Worm (Caenorhabditis elegans): ENCODE data around the gene T28B11.1.

T28B11.1 gene

DNA sequence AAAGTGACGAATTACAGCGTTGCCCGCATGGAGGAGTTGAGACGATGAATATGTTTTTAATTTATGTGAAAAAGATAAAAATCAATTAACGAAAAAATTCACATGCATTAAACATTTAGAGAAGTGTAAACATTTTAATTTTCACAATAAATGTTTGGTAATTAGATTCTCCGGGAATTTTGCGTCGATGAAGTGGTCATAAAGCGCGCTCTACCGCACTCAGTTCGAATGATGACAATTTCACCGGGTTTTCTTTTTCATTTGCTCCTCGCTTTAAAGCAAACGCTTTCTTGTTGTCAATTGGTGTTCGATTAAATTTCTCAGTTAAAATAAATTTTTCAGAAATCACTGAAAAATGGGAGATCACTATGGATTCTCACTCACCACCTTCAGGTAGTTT, 37.8 kb upstream of the T28B11.1 start, which contains the start of the genes D1054.1 and pas-2:
Gene D1054.1 (minus strand): TSS at position 192 of the 400 bp plus-strand sequence.
Gene pas-2 (plus strand): TSS at position 343 of the 400 bp plus-strand sequence.
- TF ChIP-seq unc-39 (tag; optimal IDR thresholded peaks at IDR 0.05) (no peak), ztf-11 (tag; optimal IDR thresholded peaks at IDR 0.05) (no peak), ces-1 (GFP tag; optimal IDR thresholded peaks at IDR 0.05) (peak; percentile 85), nhr-76 (tag; optimal IDR thresholded peaks at IDR 0.05) (no peak), lsy-2 (tag; optimal IDR thresholded peaks at IDR 0.05) (no peak), elt-3 (tag; optimal IDR thresholded peaks at IDR 0.05) (no peak), mep-1 (tag; optimal IDR thresholded peaks at IDR 0.05) (peak; percentile 15)

DNA sequence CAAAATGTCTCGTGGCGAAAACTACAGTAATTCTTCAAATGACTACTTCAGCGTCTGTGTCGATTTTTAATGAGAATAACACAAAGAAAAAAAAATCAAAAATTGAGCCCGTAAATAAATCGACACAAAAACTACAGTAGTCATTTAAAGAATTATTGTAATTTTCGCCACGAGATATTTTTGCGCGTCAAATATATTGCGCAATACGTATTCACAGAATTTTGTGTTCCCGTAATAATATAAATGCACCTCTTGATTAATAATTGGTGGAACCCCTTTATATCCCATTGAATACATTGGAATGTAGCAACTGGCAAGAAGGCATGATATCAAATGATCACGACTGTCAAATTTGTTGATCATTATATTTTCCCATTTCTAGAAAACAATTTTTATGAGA, 36.7 kb upstream of the T28B11.1 start:
- no peak for TF ChIP-seq unc-39 (tag; optimal IDR thresholded peaks at IDR 0.05)
- peak; percentile 94 for TF ChIP-seq zip-8 (tag; optimal IDR thresholded peaks at IDR 0.05)

DNA sequence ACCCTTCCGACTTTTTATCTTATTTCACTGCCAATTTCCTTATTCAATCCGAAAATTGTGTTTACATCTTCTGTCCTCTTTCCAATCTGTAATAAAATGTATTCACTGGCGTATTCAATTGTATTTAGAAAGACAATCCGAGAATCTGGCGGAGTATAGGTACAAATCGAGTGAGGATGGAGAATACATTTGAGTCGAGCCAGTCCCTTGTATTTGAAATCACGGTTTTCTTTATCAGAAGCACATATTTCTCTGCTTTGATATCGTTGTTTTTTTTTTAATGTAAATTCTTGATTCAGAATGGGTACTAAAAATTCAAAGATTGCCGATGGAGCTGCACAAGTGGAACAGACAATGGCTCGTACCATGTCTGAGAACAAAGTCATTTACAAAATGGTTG, 31.8 kb upstream of the T28B11.1 start, which contains the start of gene ocr-1:
Gene ocr-1 (plus strand): TSS at position 301 of the 400 bp plus-strand sequence.
- TF ChIP-seq mab-5 (tag; optimal IDR thresholded peaks at IDR 0.05) = no peak
- TF ChIP-seq lin-32 (GFP tag; optimal IDR thresholded peaks at IDR 0.05) = no peak
- TF ChIP-seq snpc-4 (tag; optimal IDR thresholded peaks at IDR 0.05) = no peak
- no peak for TF ChIP-seq M03D4.4 (tag; optimal IDR thresholded peaks at IDR 0.05)
- no peak for TF ChIP-seq blmp-1 (tag; optimal IDR thresholded peaks at IDR 0.05)
- TF ChIP-seq nhr-28 (tag; optimal IDR thresholded peaks at IDR 0.05) = no peak
- no peak for TF ChIP-seq ceh-39 (tag; optimal IDR thresholded peaks at IDR 0.05)
- TF ChIP-seq drap-1 (GFP tag; optimal IDR thresholded peaks at IDR 0.05) = no peak
- no peak for TF ChIP-seq ceh-43 (GFP tag; optimal IDR thresholded peaks at IDR 0.05)
- no peak for TF ChIP-seq cnd-1 (tag; optimal IDR thresholded peaks at IDR 0.05)

DNA sequence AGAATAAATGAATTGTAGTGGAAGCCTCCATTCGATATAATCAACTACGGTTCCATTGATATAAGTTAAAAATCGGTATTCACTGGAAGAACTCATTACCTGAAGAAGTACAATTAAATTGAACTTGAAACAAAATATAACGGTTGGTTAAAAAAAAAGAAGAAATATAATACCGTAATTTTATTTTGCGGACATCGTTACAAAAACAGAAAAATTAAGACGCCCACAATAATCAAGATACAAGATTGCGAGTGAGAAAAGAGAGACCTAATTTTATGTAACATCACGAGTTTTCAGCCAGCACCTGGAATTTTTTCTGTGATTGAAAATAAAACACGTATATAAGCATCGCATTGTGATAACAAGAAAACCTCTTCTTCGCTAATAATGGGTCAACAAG, 30.5 kb upstream of the T28B11.1 start, which contains the start of gene sre-6:
Gene sre-6 (minus strand): TSS at position 101 of the 400 bp plus-strand sequence.
- TF ChIP-seq tbx-8 (GFP tag; optimal IDR thresholded peaks at IDR 0.05) = no peak
- TF ChIP-seq elt-3 (tag; optimal IDR thresholded peaks at IDR 0.05) = no peak
- no peak for TF ChIP-seq hlh-1 (tag; optimal IDR thresholded peaks at IDR 0.05)
- no peak for TF ChIP-seq nhr-76 (tag; optimal IDR thresholded peaks at IDR 0.05)
- TF ChIP-seq flh-1 (GFP tag; optimal IDR thresholded peaks at IDR 0.05) = no peak
- no peak for TF ChIP-seq nhr-12 (tag; optimal IDR thresholded peaks at IDR 0.05)
- TF ChIP-seq lsy-2 (tag; optimal IDR thresholded peaks at IDR 0.05) = no peak

DNA sequence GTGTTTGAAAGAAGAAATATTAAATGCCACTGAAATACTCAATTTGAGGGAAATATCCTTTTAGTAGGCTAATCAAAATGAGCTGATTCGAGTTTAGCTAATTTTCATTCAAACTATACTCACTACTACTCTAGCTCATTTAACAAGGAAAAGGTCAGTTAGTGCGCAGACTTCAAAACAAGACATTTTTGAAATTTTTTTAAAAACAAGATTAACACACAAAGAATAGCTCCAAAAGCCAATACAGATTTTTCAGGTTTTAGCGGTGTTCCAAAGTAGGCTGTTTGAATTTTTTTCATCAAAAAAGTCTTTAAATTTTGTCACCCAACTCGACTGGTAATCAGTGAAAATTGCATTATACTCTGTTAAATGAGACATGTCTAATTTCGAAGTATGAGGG, 28.6 kb upstream of the T28B11.1 start:
- no peak for TF ChIP-seq hlh-1 (tag; optimal IDR thresholded peaks at IDR 0.05)
- TF ChIP-seq cnd-1 (tag; optimal IDR thresholded peaks at IDR 0.05) = no peak
- no peak for TF ChIP-seq mep-1 (tag; optimal IDR thresholded peaks at IDR 0.05)
- TF ChIP-seq snpc-4 (tag; optimal IDR thresholded peaks at IDR 0.05) = no peak
- no peak for TF ChIP-seq zip-8 (tag; optimal IDR thresholded peaks at IDR 0.05)
- TF ChIP-seq blmp-1 (tag; optimal IDR thresholded peaks at IDR 0.05) = no peak

DNA sequence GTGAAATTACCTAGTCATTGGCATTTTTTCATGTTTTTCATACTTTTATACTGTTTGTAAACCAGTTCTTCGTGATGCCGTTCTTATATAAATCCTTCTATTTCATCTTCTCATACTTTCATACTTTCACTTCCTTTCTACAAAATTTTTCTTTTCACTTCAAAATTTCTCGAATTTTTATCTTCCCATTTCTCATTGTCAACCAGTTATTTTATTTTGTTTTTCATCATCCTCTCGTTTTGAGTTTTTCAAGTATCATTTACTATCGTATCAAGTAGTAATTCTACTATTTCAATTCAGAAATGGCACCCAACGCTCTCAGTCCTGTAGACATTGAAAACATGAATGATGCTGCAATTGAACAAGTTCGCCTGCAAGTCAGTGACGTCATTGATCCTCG, 26.4 kb upstream of the T28B11.1 start, which contains the start of gene F28H7.8:
Gene F28H7.8 (plus strand): TSS at position 301 of the 400 bp plus-strand sequence.
- TF ChIP-seq nhr-28 (tag; optimal IDR thresholded peaks at IDR 0.05) = no peak

DNA sequence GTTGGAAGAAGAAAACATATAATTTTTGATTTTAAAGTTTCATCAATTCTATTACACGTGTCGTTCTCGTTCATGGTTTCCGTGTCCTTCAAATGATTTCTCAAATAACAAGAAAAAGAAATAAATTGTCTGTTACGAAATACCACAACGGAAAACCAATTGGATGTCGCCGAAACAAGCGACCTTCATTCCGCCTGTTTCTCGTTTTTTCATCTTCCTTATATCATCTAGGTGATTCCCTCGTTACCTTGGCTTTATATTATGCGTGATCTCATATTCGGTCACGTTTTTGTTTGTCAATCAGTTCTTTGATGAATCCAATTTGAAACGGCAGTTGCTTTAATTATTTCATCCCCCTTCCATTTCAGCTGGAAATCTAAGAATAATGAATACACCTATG, 24.9 kb upstream of the T28B11.1 start:
- no peak for TF ChIP-seq sptf-1 (tag; optimal IDR thresholded peaks at IDR 0.05)
- no peak for TF ChIP-seq cnd-1 (tag; optimal IDR thresholded peaks at IDR 0.05)
- TF ChIP-seq bed-3 (GFP tag; optimal IDR thresholded peaks at IDR 0.05) = no peak
- TF ChIP-seq nhr-76 (tag; optimal IDR thresholded peaks at IDR 0.05) = no peak
- no peak for TF ChIP-seq tbx-8 (GFP tag; optimal IDR thresholded peaks at IDR 0.05)
- TF ChIP-seq elt-3 (tag; optimal IDR thresholded peaks at IDR 0.05) = no peak
- no peak for TF ChIP-seq hlh-1 (tag; optimal IDR thresholded peaks at IDR 0.05)
- no peak for TF ChIP-seq nhr-28 (tag; optimal IDR thresholded peaks at IDR 0.05)
- TF ChIP-seq pha-4 (tag; optimal IDR thresholded peaks at IDR 0.05) = no peak
- TF ChIP-seq mab-5 (tag; optimal IDR thresholded peaks at IDR 0.05) = no peak
- TF ChIP-seq drap-1 (GFP tag; optimal IDR thresholded peaks at IDR 0.05) = no peak
- no peak for TF ChIP-seq flh-1 (GFP tag; optimal IDR thresholded peaks at IDR 0.05)
- no peak for TF ChIP-seq sem-2 (GFP tag; optimal IDR thresholded peaks at IDR 0.05)
- no peak for TF ChIP-seq lin-32 (GFP tag; optimal IDR thresholded peaks at IDR 0.05)
- TF ChIP-seq ztf-11 (tag; optimal IDR thresholded peaks at IDR 0.05) = no peak
- TF ChIP-seq unc-120 (tag; optimal IDR thresholded peaks at IDR 0.05; ENCODE audit: poor library complexity, severe bottlenecking) = no peak
- no peak for TF ChIP-seq unc-39 (tag; optimal IDR thresholded peaks at IDR 0.05)

Data from whole organism, mixed stage, embryonic.